Fruit fly (Drosophila melanogaster) Kc167 (cell line): Measurements from ENCODE around the gene Cpr76Bd.

ENCODE experiments used
- Myc ChIP-seq: fragments of >200 bp; optimal IDR thresholded peaks from 2 replicates; lab custom pipeline; 2017; ENCODE audit warnings: missing external identifiers
- Sin3A ChIP-seq: fragments of >200 bp; optimal IDR thresholded peaks from 2 replicates; lab custom pipeline; 2018; ENCODE audit warnings: missing external identifiers
- h ChIP-seq: fragments of >200 bp; optimal IDR thresholded peaks from 3 replicates; lab custom pipeline; 2018; ENCODE audit warnings: missing external identifiers
- insv ChIP-seq: fragments of >200 bp; optimal IDR thresholded peaks from 3 replicates; lab custom pipeline; 2018; ENCODE audit warnings: missing external identifiers
- psq ChIP-seq: fragments of >200 bp; optimal IDR thresholded peaks from 2 replicates; lab custom pipeline; 2017; ENCODE audit warnings: missing external identifiers
- ttk ChIP-seq: sonication (Bioruptor generic); optimal IDR thresholded peaks from 2 replicates; lab custom pipeline; 2017; ENCODE audit warnings: missing external identifiers

dm6 chr3L:19483007-19483406, 49.5 kb upstream of the Cpr76Bd start:
- TF ChIP-seq psq (lab: Kevin White, UChicago) (no peak), Myc (lab: Kevin White, UChicago) (no peak), ttk (lab: Kevin White, UChicago) (no peak), Sin3A (lab: Kevin White, UChicago) (no peak), h (lab: Kevin White, UChicago) (no peak), insv (lab: Kevin White, UChicago) (no peak)
